Worm (Caenorhabditis elegans) whole organism, L3 larva: ENCODE data around the gene tcc-1.

Experiments used
- aly-2 ChIP-seq: fragments of 150-350 bp; optimal IDR thresholded peaks from 2 replicates; lab custom pipeline; 2014; ENCODE audit warnings: missing biosample characterization, missing genetic modification characterization
- ama-1 ChIP-seq: fragments of 150-350 bp; optimal IDR thresholded peaks from 2 replicates; lab custom pipeline; 2018
- elt-3 ChIP-seq, 3 experiments: fragments of 150-350 bp in 1 of 3; sonication (generic microtip) in 2 of 3; optimal IDR thresholded peaks; 2 replicates in 2 of 3; 4 replicates in 1 of 3; lab custom pipeline; 2014 to 2017; ENCODE audit warnings: missing biosample characterization in 3 of 3, missing genetic modification characterization in 3 of 3
- fkh-10 ChIP-seq: sonication (generic microtip); optimal IDR thresholded peaks from 2 replicates; lab custom pipeline; 2017; ENCODE audit warnings: missing biosample characterization, missing genetic modification reagents, missing genetic modification characterization

ce11 chrV:17802519-17802918 lies 53.3 kb downstream of the tcc-1 start, which contains the start of the genes Y94A7B.11 and srh-292:
- no peak for TF ChIP-seq ama-1 (lab: Kevin White, UChicago)
- TF ChIP-seq fkh-10 (GFP tag; lab: Kevin White, UChicago) = no peak
- no peak for TF ChIP-seq elt-3 (tag; optimal IDR thresholded peaks at IDR 0.05; lab: Kevin White, UChicago)
- no peak for TF ChIP-seq aly-2 (tag; lab: Kevin White, UChicago)
